Worm (Caenorhabditis elegans) whole organism, late embryonic: Measurements from ENCODE around the gene nhr-107.

Experiments used
- ceh-9 ChIP-seq: sonication (generic microtip); optimal IDR thresholded peaks from 2 replicates; lab custom pipeline; 2016; ENCODE audit warnings: mild to moderate bottlenecking, missing genetic modification characterization, inconsistent platforms, missing compliant biosample characterization
- fkh-10 ChIP-seq: fragments of 150-350 bp; optimal IDR thresholded peaks from 2 replicates; lab custom pipeline; 2014; ENCODE audit warnings: missing biosample characterization, missing genetic modification reagents, missing genetic modification characterization
- hlh-30 ChIP-seq: sonication (generic microtip); optimal IDR thresholded peaks from 2 replicates; lab custom pipeline; 2017; ENCODE audit warnings: antibody characterized with exemption, missing genetic modification characterization, missing compliant biosample characterization; ENCODE audit not compliant: insufficient read depth
- pat-9 ChIP-seq: fragments of 200-800 bp; sonication (Bioruptor generic); optimal IDR thresholded peaks from 2 replicates; lab custom pipeline; 2018; ENCODE audit warnings: mild to moderate bottlenecking, missing genetic modification characterization, moderate library complexity, missing compliant biosample characterization
- tbx-2 ChIP-seq: sonication (generic microtip); optimal IDR thresholded peaks from 2 replicates; lab custom pipeline; 2016; ENCODE audit warnings: missing genetic modification characterization, missing compliant biosample characterization

ce11 chrV:7021772-7022171, 24.9 kb upstream of the nhr-107 start, which contains the start of gene F20A1.4:
- TF ChIP-seq ceh-9 (no peak), fkh-10 (GFP tag; lab: Kevin White, UChicago) (no peak), hlh-30 (no peak), tbx-2 (tag; lab: Kevin White, UChicago) (no peak), pat-9 (tag; lab: Kevin White, UChicago) (no peak)
